Worm (Caenorhabditis elegans) whole organism, L3 larva: ENCODE data around the gene F35D11.1.

Experiments used
- R02D3.7 ChIP-seq: fragments of 150-350 bp; optimal IDR thresholded peaks from 2 replicates; lab custom pipeline; 2014; ENCODE audit warnings: missing biosample characterization, missing genetic modification characterization
- ceh-16 ChIP-seq: sonication (generic microtip); optimal IDR thresholded peaks from 2 replicates; lab custom pipeline; 2017; ENCODE audit warnings: missing biosample characterization, missing genetic modification characterization
- elt-1 ChIP-seq: fragments of 150-350 bp; optimal IDR thresholded peaks from 2 replicates; lab custom pipeline; 2014; ENCODE audit warnings: missing biosample characterization, missing genetic modification characterization
- lin-39 ChIP-seq: fragments of 150-350 bp; optimal IDR thresholded peaks from 2 replicates; lab custom pipeline; 2018; ENCODE audit warnings: missing biosample characterization, missing genetic modification reagents, missing genetic modification characterization
- nfya-1 ChIP-seq: sonication (generic microtip); optimal IDR thresholded peaks from 2 replicates; lab custom pipeline; 2017; ENCODE audit warnings: missing genetic modification characterization, mild to moderate bottlenecking, missing compliant biosample characterization, antibody characterized with exemption, moderate library complexity; ENCODE audit not compliant: insufficient read depth
- nhr-25 ChIP-seq: sonication (generic microtip); optimal IDR thresholded peaks from 2 replicates; lab custom pipeline; 2017; ENCODE audit warnings: missing biosample characterization, missing genetic modification characterization
- nhr-28 ChIP-seq: fragments of 150-350 bp; optimal IDR thresholded peaks from 2 replicates; lab custom pipeline; 2014; ENCODE audit warnings: missing biosample characterization, missing genetic modification characterization
- nhr-76 ChIP-seq: fragments of 150-350 bp; sonication (generic microtip); optimal IDR thresholded peaks from 5 replicates; lab custom pipeline; 2014; ENCODE audit warnings: missing biosample characterization, missing genetic modification characterization
- pha-4 ChIP-seq: fragments of 150-350 bp; optimal IDR thresholded peaks from 2 replicates; lab custom pipeline; 2014; ENCODE audit warnings: missing biosample characterization, missing genetic modification reagents, missing genetic modification characterization
- skn-1 ChIP-seq: fragments of 150-350 bp; optimal IDR thresholded peaks from 2 replicates; lab custom pipeline; 2014; ENCODE audit warnings: missing biosample characterization, missing genetic modification characterization
- snpc-4 ChIP-seq: fragments of 150-350 bp; optimal IDR thresholded peaks from 2 replicates; lab custom pipeline; 2014; ENCODE audit warnings: missing biosample characterization, missing genetic modification characterization
- unc-62 ChIP-seq: fragments of 150-350 bp; sonication (generic microtip); optimal IDR thresholded peaks from 4 replicates; lab custom pipeline; 2014; ENCODE audit warnings: missing biosample characterization, missing genetic modification reagents, missing genetic modification characterization
- ztf-11 ChIP-seq: fragments of 150-350 bp; optimal IDR thresholded peaks from 2 replicates; lab custom pipeline; 2014; ENCODE audit warnings: missing biosample characterization, missing genetic modification characterization
- ztf-4 ChIP-seq: fragments of 150-350 bp; optimal IDR thresholded peaks from 2 replicates; lab custom pipeline; 2014; ENCODE audit warnings: missing biosample characterization, missing genetic modification characterization

- TF ChIP-seq lin-39 (tag; lab: Kevin White, UChicago) (no peak), snpc-4 (no peak), pha-4 (no peak), ceh-16 (tag; lab: Kevin White, UChicago) (no peak), elt-1 (no peak), ztf-4 (tag; lab: Kevin White, UChicago) (no peak), nhr-28 (tag; lab: Kevin White, UChicago) (no peak), nhr-25 (tag; lab: Kevin White, UChicago) (no peak), R02D3.7 (no peak), unc-62 (no peak), nfya-1 (no peak), nhr-76 (no peak), skn-1 (tag; lab: Kevin White, UChicago) (no peak), ztf-11 (tag; lab: Kevin White, UChicago) (no peak)
These were observed 47.5 kb downstream of the F35D11.1 start for ce11 chrII:4674188-4674587.
